Worm (Caenorhabditis elegans): ENCODE measurements around the gene rom-1.

- TF ChIP-seq ZK546.5 (tag; optimal IDR thresholded peaks at IDR 0.05) = no peak
- no peak for TF ChIP-seq nhr-12 (tag; optimal IDR thresholded peaks at IDR 0.05)
- no peak for TF ChIP-seq tbx-2 (tag; optimal IDR thresholded peaks at IDR 0.05)
- TF ChIP-seq ama-1 (optimal IDR thresholded peaks at IDR 0.05) = no peak
- TF ChIP-seq nhr-76 (tag; optimal IDR thresholded peaks at IDR 0.05) = no peak
- no peak for TF ChIP-seq nhr-11 (tag; optimal IDR thresholded peaks at IDR 0.05)
- no peak for TF ChIP-seq eor-1 (tag; optimal IDR thresholded peaks at IDR 0.05)
- no peak for TF ChIP-seq fos-1 (tag; optimal IDR thresholded peaks at IDR 0.05)
- no peak for TF ChIP-seq ztf-4 (tag; optimal IDR thresholded peaks at IDR 0.05)
- TF ChIP-seq elt-2 (tag; optimal IDR thresholded peaks at IDR 0.05) = no peak
- TF ChIP-seq unc-39 (tag; optimal IDR thresholded peaks at IDR 0.05) = no peak
- TF ChIP-seq daf-12 (tag; optimal IDR thresholded peaks at IDR 0.05) = no peak
- no peak for TF ChIP-seq fkh-10 (GFP tag; optimal IDR thresholded peaks at IDR 0.05)
Measured at ce11 chrIII:4906896-4907295, at the start of gene rom-1.

Data from whole organism, L3 larva.